Worm (Caenorhabditis elegans) whole organism, L1 larva: ENCODE results near the gene C24H12.6.

Experiments
- C34B4.2 ChIP-seq: sonication (generic microtip); optimal IDR thresholded peaks from 2 replicates; lab custom pipeline; 2017; ENCODE audit warnings: mild to moderate bottlenecking, missing genetic modification characterization, missing compliant biosample characterization
- aha-1 ChIP-seq: fragments of 150-350 bp; optimal IDR thresholded peaks from 2 replicates; lab custom pipeline; 2014; ENCODE audit warnings: missing biosample characterization, missing genetic modification characterization
- alr-1 ChIP-seq: fragments of 200-800 bp; sonication (Bioruptor generic); optimal IDR thresholded peaks from 2 replicates; lab custom pipeline; 2018; ENCODE audit warnings: borderline replicate concordance, mild to moderate bottlenecking, missing genetic modification characterization, missing compliant biosample characterization
- aly-2 ChIP-seq: fragments of 150-350 bp; optimal IDR thresholded peaks from 2 replicates; lab custom pipeline; 2014; ENCODE audit warnings: missing biosample characterization, missing genetic modification characterization
- ama-1 ChIP-seq: fragments of 150-350 bp; optimal IDR thresholded peaks from 2 replicates; lab custom pipeline; 2014
- ces-1 ChIP-seq: fragments of 150-350 bp; optimal IDR thresholded peaks from 2 replicates; lab custom pipeline; 2014; ENCODE audit warnings: missing biosample characterization, missing genetic modification reagents, missing genetic modification characterization
- efl-1 ChIP-seq, 4 experiments: fragments of 150-350 bp; optimal IDR thresholded peaks in 3 of 4; peaks in 1 of 4; 1 replicate in 1 of 4; 2 replicates in 3 of 4; lab custom pipeline; 2014; ENCODE audit warnings: missing biosample characterization in 2 of 4, missing genetic modification characterization in 2 of 4, missing genetic modification reagents in 2 of 4
- elt-2 ChIP-seq: sonication (generic microtip); optimal IDR thresholded peaks from 2 replicates; lab custom pipeline; 2016; ENCODE audit warnings: missing genetic modification characterization, mild to moderate bottlenecking, inconsistent platforms, missing compliant biosample characterization, missing genetic modification reagents
- lin-13 ChIP-seq: fragments of 150-350 bp; optimal IDR thresholded peaks from 2 replicates; lab custom pipeline; 2014; ENCODE audit warnings: missing biosample characterization, missing genetic modification reagents, missing genetic modification characterization
- nhr-19 ChIP-seq: fragments of 200-800 bp; sonication (Bioruptor generic); conservative IDR thresholded peaks from 2 replicates; pipeline ENCODE4 v1.3.6; 2022; ENCODE audit warnings: missing genetic modification characterization, missing compliant biosample characterization
- nhr-237 ChIP-seq: fragments of 150-350 bp; optimal IDR thresholded peaks from 2 replicates; lab custom pipeline; 2014; ENCODE audit warnings: missing biosample characterization, missing genetic modification characterization
- pqm-1 ChIP-seq: sonication (generic microtip); optimal IDR thresholded peaks from 3 replicates; lab custom pipeline; 2017; ENCODE audit warnings: missing biosample characterization, missing genetic modification characterization
- unc-86 ChIP-seq: sonication (generic microtip); optimal IDR thresholded peaks from 2 replicates; lab custom pipeline; 2016; ENCODE audit warnings: missing genetic modification characterization, missing compliant biosample characterization
- ztf-4 ChIP-seq: fragments of 150-350 bp; optimal IDR thresholded peaks from 2 replicates; lab custom pipeline; 2014; ENCODE audit warnings: missing biosample characterization, missing genetic modification characterization

ce11 chrII:378351-378750, 40.3 kb downstream of the C24H12.6 start, which contains the start of gene C03H5.9:
- TF ChIP-seq nhr-237 (tag; lab: Kevin White, UChicago): no peak
- TF ChIP-seq pqm-1: no peak
- TF ChIP-seq ces-1 (GFP tag; lab: Kevin White, UChicago): no peak
- TF ChIP-seq alr-1 (tag; lab: Kevin White, UChicago): no peak
- no peak for TF ChIP-seq ztf-4 (tag; lab: Kevin White, UChicago)
- TF ChIP-seq C34B4.2: no peak
- no peak for TF ChIP-seq lin-13
- no peak for TF ChIP-seq nhr-19
- TF ChIP-seq aly-2 (tag; lab: Kevin White, UChicago): no peak
- no peak for TF ChIP-seq unc-86 (tag; lab: Kevin White, UChicago)
- no peak for TF ChIP-seq efl-1 (optimal IDR thresholded peaks at IDR 0.05; lab: Kevin White, UChicago)
- no peak for TF ChIP-seq efl-1 (GFP tag; optimal IDR thresholded peaks at IDR 0.05 in 1 of 2; lab: Kevin White, UChicago)
- no peak for TF ChIP-seq elt-2 (tag; lab: Kevin White, UChicago)
- TF ChIP-seq ama-1: no peak
- no peak for TF ChIP-seq aha-1 (tag; lab: Kevin White, UChicago)
